Worm (Caenorhabditis elegans): ENCODE results near the gene T07H8.11.

The T07H8.11 gene

ce11 chrV:6951306-6951705 is at the start of gene T07H8.11:
T07H8.11 (minus strand) TSS chrV:6951406.
- no peak for TF ChIP-seq madf-8 (GFP tag; conservative IDR thresholded peaks at IDR 0.05)
- TF ChIP-seq pha-4 (tag; optimal IDR thresholded peaks at IDR 0.05) = no peak
- no peak for TF ChIP-seq ztf-26 (tag; optimal IDR thresholded peaks at IDR 0.05)
- TF ChIP-seq pbrm-1 (GFP tag; IDR thresholded peaks at IDR 0.05) = no peak
- no peak for TF ChIP-seq tbx-9 (tag; optimal IDR thresholded peaks at IDR 0.05; ENCODE audit: borderline replicate concordance)
- TF ChIP-seq C17E4.6 (GFP tag; IDR thresholded peaks at IDR 0.05) = no peak

ce11 chrV:7000734-7001133 is 49.5 kb upstream of the T07H8.11 start:
- no peak for TF ChIP-seq mxl-1 (tag; optimal IDR thresholded peaks at IDR 0.05)
- TF ChIP-seq nhr-27 (tag; optimal IDR thresholded peaks at IDR 0.05) = no peak
- TF ChIP-seq somi-1 (GFP tag; optimal IDR thresholded peaks at IDR 0.05) = no peak
- no peak for TF ChIP-seq athp-1 (tag; optimal IDR thresholded peaks at IDR 0.05)
- no peak for TF ChIP-seq egl-18 (GFP tag; IDR thresholded peaks at IDR 0.05)
- TF ChIP-seq nfya-1 (tag; optimal IDR thresholded peaks at IDR 0.05; ENCODE audit: borderline replicate concordance, insufficient read depth) = no peak
- no peak for TF ChIP-seq ets-4 (GFP tag; optimal IDR thresholded peaks at IDR 0.05)
- TF ChIP-seq hlh-12 (tag; optimal IDR thresholded peaks at IDR 0.05) = no peak
- TF ChIP-seq attf-6 (GFP tag; IDR thresholded peaks at IDR 0.05) = no peak
- no peak for TF ChIP-seq attf-3 (GFP tag; conservative IDR thresholded peaks at IDR 0.05)
- TF ChIP-seq nhr-90 (tag; optimal IDR thresholded peaks at IDR 0.05) = no peak
- no peak for TF ChIP-seq attf-5 (GFP tag; optimal IDR thresholded peaks at IDR 0.05)
- TF ChIP-seq ZK185.1 (tag; optimal IDR thresholded peaks at IDR 0.05; ENCODE audit: poor library complexity, severe bottlenecking) = no peak
- TF ChIP-seq lsl-1 (GFP tag; optimal IDR thresholded peaks at IDR 0.05) = no peak
- no peak for TF ChIP-seq gei-17 (GFP tag; optimal IDR thresholded peaks at IDR 0.05)
- no peak for TF ChIP-seq egrh-3 (GFP tag; IDR thresholded peaks at IDR 0.05)
- TF ChIP-seq bed-2 (GFP tag; IDR thresholded peaks at IDR 0.05) = no peak

ce11 chrV:6998303-6998884 is 47.2 kb upstream of the T07H8.11 start, which contains the start of gene nhr-42:
nhr-42 (plus strand) TSS chrV:6998819.
- no peak for TF ChIP-seq cebp-1 (GFP tag; IDR thresholded peaks at IDR 0.05)
- peak; percentile 8 for TF ChIP-seq cebp-1 (tag; optimal IDR thresholded peaks at IDR 0.05)
- TF ChIP-seq efl-1 (GFP tag; optimal IDR thresholded peaks at IDR 0.05) = no peak
- no peak for TF ChIP-seq bed-2 (GFP tag; IDR thresholded peaks at IDR 0.05)
- no peak for TF ChIP-seq atf-7 (tag; optimal IDR thresholded peaks at IDR 0.05)
- TF ChIP-seq T26A5.8 (tag; optimal IDR thresholded peaks at IDR 0.05) = no peak
- no peak for TF ChIP-seq gei-17 (GFP tag; optimal IDR thresholded peaks at IDR 0.05)
- TF ChIP-seq snpc-1.3 (tag; optimal IDR thresholded peaks at IDR 0.05; ENCODE audit: insufficient read depth) = no peak
- TF ChIP-seq snpc-1.1 (tag; optimal IDR thresholded peaks at IDR 0.05; ENCODE audit: insufficient read depth) = no peak
- TF ChIP-seq hmg-1.2 (GFP tag; IDR thresholded peaks at IDR 0.05) = peak; percentile 37; the same call in 1 of the 2 replicates
- no peak for TF ChIP-seq madf-10 (tag; optimal IDR thresholded peaks at IDR 0.05)
- no peak for TF ChIP-seq lsl-1 (GFP tag; optimal IDR thresholded peaks at IDR 0.05)
- no peak for TF ChIP-seq mel-28 (tag; optimal IDR thresholded peaks at IDR 0.05; ENCODE audit: borderline replicate concordance)
- TF ChIP-seq lin-40 (tag; optimal IDR thresholded peaks at IDR 0.05) = no peak
- TF ChIP-seq bed-1 (GFP tag; IDR thresholded peaks at IDR 0.05) = no peak
- TF ChIP-seq ztf-26 (tag; optimal IDR thresholded peaks at IDR 0.05) = no peak
- no peak for TF ChIP-seq C06A6.2 (GFP tag; conservative IDR thresholded peaks at IDR 0.05)
- TF ChIP-seq unc-130 (GFP tag; optimal IDR thresholded peaks at IDR 0.05) = no peak
- TF ChIP-seq madf-3 (GFP tag; IDR thresholded peaks at IDR 0.05) = no peak
- TF ChIP-seq attf-3 (GFP tag; conservative IDR thresholded peaks at IDR 0.05) = no peak
- TF ChIP-seq F57A8.1 (GFP tag; optimal IDR thresholded peaks at IDR 0.05) = no peak
- no peak for TF ChIP-seq attf-5 (GFP tag; optimal IDR thresholded peaks at IDR 0.05)
- TF ChIP-seq pha-4 (tag; optimal IDR thresholded peaks at IDR 0.05) = peak; percentile 72
- TF ChIP-seq hlh-26 (GFP tag; conservative IDR thresholded peaks at IDR 0.05) = no peak
- TF ChIP-seq F22D6.2 (tag; optimal IDR thresholded peaks at IDR 0.05) = no peak
- no peak for TF ChIP-seq ztf-28 (GFP tag; IDR thresholded peaks at IDR 0.05)
- TF ChIP-seq ztf-22 (GFP tag; optimal IDR thresholded peaks at IDR 0.05) = no peak
- TF ChIP-seq dpl-1 (GFP tag; optimal IDR thresholded peaks at IDR 0.05) = no peak
- TF ChIP-seq mxl-1 (tag; optimal IDR thresholded peaks at IDR 0.05) = no peak
- TF ChIP-seq ceh-58 (GFP tag; IDR thresholded peaks at IDR 0.05) = no peak

Data from whole organism, young adult.